Fruit fly (Drosophila melanogaster): ENCODE results near the gene CG7742.

DNA sequence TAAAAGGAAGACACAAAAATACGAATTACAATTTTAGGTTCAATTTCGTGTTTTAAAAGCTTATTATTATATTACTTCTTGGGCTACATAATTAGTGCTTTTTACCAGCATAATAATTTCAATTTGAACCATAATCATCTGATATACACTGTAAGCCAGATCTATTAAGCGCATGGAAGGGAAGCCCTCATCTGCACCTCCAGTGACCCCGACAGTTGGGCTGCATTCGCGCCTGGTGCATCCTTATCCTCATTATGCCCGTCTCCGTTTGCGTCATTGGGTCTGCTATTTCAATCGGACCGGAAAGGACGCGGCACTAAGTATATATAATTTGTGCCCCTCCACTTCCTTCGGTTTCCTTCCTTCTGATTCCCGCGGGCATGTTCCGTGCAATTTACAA lies 36.8 kb upstream of the CG7742 start:
- TF ChIP-seq brk (GFP tag; optimal IDR thresholded peaks at IDR 0.05) (no peak), psq (GFP tag; optimal IDR thresholded peaks at IDR 0.05) (no peak), OdsH (GFP tag; optimal IDR thresholded peaks at IDR 0.05) (no peak), br (GFP tag; optimal IDR thresholded peaks at IDR 0.05) (no peak), Sp1 (GFP tag; optimal IDR thresholded peaks at IDR 0.05) (no peak), Jra (GFP tag; optimal IDR thresholded peaks at IDR 0.05) (no peak), Myc (optimal IDR thresholded peaks at IDR 0.05) (no peak), dmrt93B (GFP tag; optimal IDR thresholded peaks at IDR 0.05) (no peak), Mio (GFP tag; optimal IDR thresholded peaks at IDR 0.05) (no peak), Hr78 (GFP tag; optimal IDR thresholded peaks at IDR 0.05) (no peak), fru (GFP tag; optimal IDR thresholded peaks at IDR 0.05) (no peak), h (GFP tag; optimal IDR thresholded peaks at IDR 0.05) (no peak), ey (GFP tag; optimal IDR thresholded peaks at IDR 0.05) (no peak)
